Fruit fly (Drosophila melanogaster) whole organism, embryonic: ENCODE measurements around the gene CG4467.

Source experiments
- Asciz ChIP-seq: fragments of 200-800 bp; sonication (Bioruptor generic); optimal IDR thresholded peaks from 2 replicates; lab custom pipeline; 2017; ENCODE audit warnings: missing biosample characterization, mild to moderate bottlenecking, missing genetic modification characterization, missing genetic modification reagents
- BtbVII ChIP-seq: fragments of 200-800 bp; sonication (Bioruptor generic); optimal IDR thresholded peaks from 3 replicates; lab custom pipeline; 2017; ENCODE audit warnings: missing biosample characterization, mild to moderate bottlenecking, missing genetic modification characterization
- Bteb2 ChIP-seq: fragments of 200-800 bp; sonication (Bioruptor generic); optimal IDR thresholded peaks from 2 replicates; lab custom pipeline; 2016; ENCODE audit warnings: missing biosample characterization, missing genetic modification characterization
- CG11504 ChIP-seq: fragments of 200-800 bp; sonication (Bioruptor generic); optimal IDR thresholded peaks from 3 replicates; lab custom pipeline; 2019; ENCODE audit warnings: missing biosample characterization, mild to moderate bottlenecking, missing genetic modification characterization, moderate library complexity
- CG12769 ChIP-seq: fragments of 200-800 bp; sonication (Bioruptor generic); optimal IDR thresholded peaks from 2 replicates; lab custom pipeline; 2019; ENCODE audit warnings: missing biosample characterization, mild to moderate bottlenecking, missing genetic modification characterization, moderate library complexity
- CG13296 ChIP-seq: fragments of 200-800 bp; sonication (Bioruptor generic); optimal IDR thresholded peaks from 3 replicates; lab custom pipeline; 2018; ENCODE audit warnings: missing biosample characterization, mild to moderate bottlenecking, missing genetic modification characterization
- CG15514 ChIP-seq: fragments of 200-800 bp; sonication (Bioruptor generic); optimal IDR thresholded peaks from 3 replicates; lab custom pipeline; 2017; ENCODE audit warnings: missing biosample characterization, missing genetic modification characterization, mild to moderate bottlenecking, moderate library complexity, missing genetic modification reagents
- CG15696 ChIP-seq: fragments of 200-800 bp; sonication (Bioruptor generic); optimal IDR thresholded peaks from 2 replicates; lab custom pipeline; 2019; ENCODE audit warnings: missing biosample characterization, mild to moderate bottlenecking, missing genetic modification characterization, moderate library complexity
- CG1602 ChIP-seq: fragments of 200-800 bp; sonication (Bioruptor generic); optimal IDR thresholded peaks from 3 replicates; lab custom pipeline; 2016; ENCODE audit warnings: missing biosample characterization, missing genetic modification characterization
- CG1792 ChIP-seq: fragments of 200-800 bp; sonication (Bioruptor generic); optimal IDR thresholded peaks from 2 replicates; lab custom pipeline; 2016; ENCODE audit warnings: missing biosample characterization, missing genetic modification characterization
- CG2678 ChIP-seq: fragments of 200-800 bp; sonication (Bioruptor generic); optimal IDR thresholded peaks from 3 replicates; lab custom pipeline; 2019; ENCODE audit warnings: missing biosample characterization, mild to moderate bottlenecking, missing genetic modification characterization, moderate library complexity
- CG3995 ChIP-seq: fragments of 200-800 bp; sonication (Bioruptor generic); optimal IDR thresholded peaks from 3 replicates; lab custom pipeline; 2016; ENCODE audit warnings: missing biosample characterization, missing genetic modification characterization
- CG4424 ChIP-seq: fragments of 200-800 bp; sonication (Bioruptor generic); optimal IDR thresholded peaks from 3 replicates; lab custom pipeline; 2016; ENCODE audit warnings: missing biosample characterization, missing genetic modification characterization
- CG4617 ChIP-seq: fragments of 200-800 bp; sonication (Bioruptor generic); optimal IDR thresholded peaks from 3 replicates; lab custom pipeline; 2016; ENCODE audit warnings: missing biosample characterization, missing genetic modification characterization, borderline replicate concordance
- CG5180 ChIP-seq: fragments of 200-800 bp; sonication (Bioruptor generic); optimal IDR thresholded peaks from 3 replicates; lab custom pipeline; 2017; ENCODE audit warnings: missing biosample characterization, missing genetic modification characterization, mild to moderate bottlenecking, moderate library complexity, missing genetic modification reagents
- CG8281 ChIP-seq: fragments of 200-800 bp; sonication (Bioruptor generic); optimal IDR thresholded peaks from 2 replicates; lab custom pipeline; 2018; ENCODE audit warnings: missing biosample characterization, mild to moderate bottlenecking, missing genetic modification characterization, moderate library complexity
- CG8359 ChIP-seq: fragments of 200-800 bp; sonication (Bioruptor generic); optimal IDR thresholded peaks from 2 replicates; lab custom pipeline; 2017; ENCODE audit warnings: missing biosample characterization, mild to moderate bottlenecking, missing genetic modification characterization, borderline replicate concordance
- CG9437 ChIP-seq: fragments of 200-800 bp; sonication (Bioruptor generic); optimal IDR thresholded peaks from 2 replicates; lab custom pipeline; 2018; ENCODE audit warnings: missing biosample characterization, mild to moderate bottlenecking, missing genetic modification characterization
- CG9727 ChIP-seq: fragments of 200-800 bp; sonication (Bioruptor generic); optimal IDR thresholded peaks from 3 replicates; lab custom pipeline; 2017; ENCODE audit warnings: missing biosample characterization, mild to moderate bottlenecking, missing genetic modification characterization
- CkIIα-i1 ChIP-seq: fragments of 200-800 bp; sonication (Bioruptor generic); IDR thresholded peaks from 2 replicates; pipeline ENCODE4 v1.3.6; 2022; ENCODE audit warnings: missing biosample characterization, missing genetic modification characterization
- D19B ChIP-seq: fragments of 200-800 bp; sonication (Bioruptor generic); optimal IDR thresholded peaks from 2 replicates; lab custom pipeline; 2017; ENCODE audit warnings: missing biosample characterization, mild to moderate bottlenecking, missing genetic modification characterization
- Eip74EF ChIP-seq, 2 experiments: fragments of 200-800 bp in 1 of 2; fragments of >200 bp in 1 of 2; sonication (Bioruptor generic) in 1 of 2; optimal IDR thresholded peaks; 2 replicates each; lab custom pipeline; 2017 to 2019; ENCODE audit warnings: missing biosample characterization in 2 of 2, missing genetic modification characterization in 2 of 2, mild to moderate bottlenecking in 1 of 2, moderate library complexity in 1 of 2
- Ets65A ChIP-seq: fragments of 200-800 bp; sonication (Bioruptor generic); peaks from one replicate; lab custom pipeline; 2016; ENCODE audit warnings: missing biosample characterization, missing genetic modification characterization
- Fer3 ChIP-seq: fragments of 200-800 bp; sonication (Bioruptor generic); optimal IDR thresholded peaks from 2 replicates; lab custom pipeline; 2018; ENCODE audit warnings: missing biosample characterization, mild to moderate bottlenecking, missing genetic modification characterization, moderate library complexity
- Med ChIP-seq: fragments of 200-800 bp; sonication (Bioruptor generic); peaks from one replicate; lab custom pipeline; 2016; ENCODE audit warnings: missing biosample characterization, missing genetic modification characterization, mild to moderate bottlenecking, inconsistent platforms, moderate library complexity
- Mes4 ChIP-seq: fragments of 200-800 bp; sonication (Bioruptor generic); optimal IDR thresholded peaks from 2 replicates; lab custom pipeline; 2016; ENCODE audit warnings: missing biosample characterization, missing genetic modification characterization
- Oaz ChIP-seq: fragments of 200-800 bp; sonication (Bioruptor generic); IDR thresholded peaks from 2 replicates; pipeline ENCODE4 v1.3.6; 2022; ENCODE audit warnings: missing biosample characterization, missing genetic modification characterization
- Pdp1 ChIP-seq, 2 experiments: fragments of 200-800 bp; sonication (Bioruptor generic); optimal IDR thresholded peaks; 3 replicates each; lab custom pipeline; 2016; ENCODE audit warnings: missing biosample characterization in 2 of 2, missing genetic modification characterization in 2 of 2, mild to moderate bottlenecking in 1 of 2, moderate library complexity in 1 of 2
- Six4 ChIP-seq: fragments of 200-800 bp; sonication (Bioruptor generic); optimal IDR thresholded peaks from 2 replicates; lab custom pipeline; 2016; ENCODE audit warnings: missing biosample characterization, missing genetic modification characterization
- Sox100B ChIP-seq: fragments of 200-800 bp; sonication (Bioruptor generic); optimal IDR thresholded peaks from 3 replicates; lab custom pipeline; 2018; ENCODE audit warnings: missing biosample characterization, mild to moderate bottlenecking, missing genetic modification characterization
- Spps ChIP-seq: fragments of 200-800 bp; sonication (Bioruptor generic); optimal IDR thresholded peaks from 2 replicates; lab custom pipeline; 2018; ENCODE audit warnings: missing biosample characterization, mild to moderate bottlenecking, missing genetic modification characterization
- ap ChIP-seq: fragments of 200-800 bp; sonication (Bioruptor generic); IDR thresholded peaks from 2 replicates; pipeline ENCODE4 v1.3.6; 2022; ENCODE audit warnings: missing biosample characterization, missing genetic modification characterization
- crc ChIP-seq: fragments of 200-800 bp; sonication (Bioruptor generic); optimal IDR thresholded peaks from 2 replicates; lab custom pipeline; 2016; ENCODE audit warnings: missing biosample characterization, missing genetic modification characterization
- dmrt99B ChIP-seq: fragments of 200-800 bp; sonication (Bioruptor generic); optimal IDR thresholded peaks from 2 replicates; lab custom pipeline; 2018; ENCODE audit warnings: missing biosample characterization, mild to moderate bottlenecking, missing genetic modification characterization, moderate library complexity
- ewg ChIP-seq: fragments of 200-800 bp; sonication (Bioruptor generic); optimal IDR thresholded peaks from 3 replicates; lab custom pipeline; 2017; ENCODE audit warnings: mild to moderate bottlenecking, missing biosample characterization, missing genetic modification reagents, missing genetic modification characterization
- fd96Cb ChIP-seq: fragments of 200-800 bp; sonication (Bioruptor generic); optimal IDR thresholded peaks from 2 replicates; lab custom pipeline; 2018; ENCODE audit warnings: missing biosample characterization, mild to moderate bottlenecking, missing genetic modification characterization, moderate library complexity
- grn ChIP-seq: fragments of 200-800 bp; sonication (Bioruptor generic); optimal IDR thresholded peaks from 3 replicates; lab custom pipeline; 2017; ENCODE audit warnings: missing biosample characterization, missing genetic modification characterization
- gsb-n ChIP-seq: fragments of 200-800 bp; sonication (Bioruptor generic); optimal IDR thresholded peaks from 3 replicates; lab custom pipeline; 2018; ENCODE audit warnings: missing biosample characterization, mild to moderate bottlenecking, missing genetic modification characterization
- jing ChIP-seq: fragments of 200-800 bp; sonication (Bioruptor generic); optimal IDR thresholded peaks from 2 replicates; lab custom pipeline; 2018; ENCODE audit warnings: missing biosample characterization, mild to moderate bottlenecking, missing genetic modification characterization
- kay ChIP-seq: fragments of 200-800 bp; sonication (Bioruptor generic); optimal IDR thresholded peaks from 2 replicates; lab custom pipeline; 2016; ENCODE audit warnings: missing biosample characterization, missing genetic modification characterization
- lmd ChIP-seq: fragments of 200-800 bp; sonication (Bioruptor generic); IDR thresholded peaks from 2 replicates; pipeline ENCODE4 v1.3.6; 2022; ENCODE audit warnings: missing biosample characterization, missing genetic modification characterization
- pfk ChIP-seq: fragments of 200-800 bp; sonication (Bioruptor generic); optimal IDR thresholded peaks from 2 replicates; lab custom pipeline; 2018; ENCODE audit warnings: missing biosample characterization, mild to moderate bottlenecking, missing genetic modification characterization, moderate library complexity
- schlank ChIP-seq: fragments of 200-800 bp; sonication (Bioruptor generic); optimal IDR thresholded peaks from 2 replicates; lab custom pipeline; 2018; ENCODE audit warnings: missing biosample characterization, mild to moderate bottlenecking, missing genetic modification characterization
- sens ChIP-seq: fragments of 200-800 bp; sonication (Bioruptor generic); peaks from one replicate; lab custom pipeline; 2016; ENCODE audit warnings: missing biosample characterization, missing genetic modification characterization
- tap ChIP-seq: fragments of 200-800 bp; optimal IDR thresholded peaks from 3 replicates; lab custom pipeline; 2019; ENCODE audit warnings: missing biosample characterization, mild to moderate bottlenecking, missing genetic modification characterization, moderate library complexity
- tll ChIP-seq, 2 experiments: fragments of 200-800 bp in 1 of 2; fragments of >200 bp in 1 of 2; sonication (Bioruptor generic) in 1 of 2; optimal IDR thresholded peaks; 2 replicates each; lab custom pipeline; 2017 to 2019; ENCODE audit warnings: missing biosample characterization in 2 of 2, missing genetic modification characterization in 2 of 2, mild to moderate bottlenecking in 1 of 2, moderate library complexity in 1 of 2

CG4467 gene

DNA sequence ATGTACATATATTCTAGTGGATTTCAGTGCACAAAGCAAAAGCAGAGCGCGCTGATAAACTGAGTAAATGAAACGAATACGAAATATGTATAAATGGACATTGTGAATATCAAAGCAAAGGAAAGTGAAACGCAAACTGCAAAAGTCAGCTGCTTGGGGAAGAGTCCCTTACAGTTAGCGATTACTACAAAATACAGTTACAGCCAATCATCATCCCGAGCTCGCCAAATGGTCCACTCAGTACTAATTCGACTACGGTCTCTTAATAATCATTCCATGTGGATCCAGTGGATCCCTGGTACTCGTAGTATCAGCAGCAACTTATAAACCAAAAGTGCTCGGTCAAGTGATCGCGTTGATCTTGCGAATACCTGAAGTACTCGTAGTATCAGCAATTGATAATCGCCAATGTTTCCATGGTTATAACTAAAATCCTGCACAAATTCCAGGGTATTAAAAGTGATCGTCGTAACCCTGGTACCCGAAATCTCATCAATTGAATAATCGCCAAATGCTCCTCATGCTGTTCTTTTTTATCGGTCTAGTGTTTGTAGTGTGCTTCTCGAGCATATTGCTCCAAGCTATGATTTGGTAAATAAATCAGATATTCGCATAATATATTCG is 66.9 kb downstream of the CG4467 start (continued):
- no peak for TF ChIP-seq CG8359
- TF ChIP-seq crc (GFP tag; lab: Kevin White, UChicago): no peak
- TF ChIP-seq Six4 (GFP tag; lab: Kevin White, UChicago): no peak
- peak; percentile 22 for TF ChIP-seq Ets65A (GFP tag; lab: Kevin White, UChicago)
- TF ChIP-seq Oaz (GFP tag; lab: Robert Waterston, UW): no peak
- TF ChIP-seq CG3995: no peak
- TF ChIP-seq jing (GFP tag; lab: Kevin White, UChicago): no peak
- no peak for TF ChIP-seq Mes4 (GFP tag; lab: Kevin White, UChicago)
- TF ChIP-seq CG4617 (GFP tag; lab: Kevin White, UChicago): no peak
- TF ChIP-seq Med (GFP tag; lab: Kevin White, UChicago): peak; percentile 2

DNA sequence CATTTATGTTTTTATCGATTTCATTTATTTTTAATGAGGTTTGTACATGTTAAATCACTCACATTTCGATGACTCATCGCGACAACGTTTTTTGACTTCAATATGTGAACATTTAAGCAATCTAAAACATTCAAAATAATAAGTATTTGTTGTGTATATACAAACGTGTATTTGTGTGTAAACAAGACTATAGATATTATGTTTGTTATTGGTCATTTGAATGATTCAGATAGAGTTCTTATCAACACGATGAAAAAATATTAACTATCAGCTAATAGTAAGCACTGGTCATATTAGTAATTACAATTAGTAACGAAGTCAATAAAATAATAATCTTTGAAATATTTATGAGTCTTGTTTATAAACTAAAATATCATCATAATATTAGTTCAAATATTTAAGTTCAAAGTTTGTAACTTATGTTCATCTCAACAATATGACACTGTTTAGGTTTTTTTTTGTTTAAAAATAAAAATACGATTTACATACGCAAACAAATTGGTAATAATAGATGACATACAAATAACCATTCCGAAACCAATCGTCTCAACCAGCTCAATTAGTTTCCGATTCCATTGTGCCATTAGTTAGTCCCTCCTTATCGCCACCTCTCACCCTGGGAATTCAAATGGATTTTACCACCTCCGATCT is 67.6 kb downstream of the CG4467 start:
- TF ChIP-seq CG1792 (GFP tag; lab: Kevin White, UChicago) (peak; percentile 60), D19B (GFP tag; lab: Kevin White, UChicago) (peak; percentile 57), grn (GFP tag; lab: Kevin White, UChicago) (peak; percentile 16), tll (GFP tag; optimal IDR thresholded peaks at IDR 0.05; lab: Kevin White, UChicago) (no peak), CG1602 (GFP tag; lab: Kevin White, UChicago) (no peak), schlank (tag; lab: Kevin White, UChicago) (no peak), CG9437 (GFP tag; lab: Kevin White, UChicago) (no peak), Spps (tag; lab: Kevin White, UChicago) (peak; percentile 41), CG4424 (GFP tag; lab: Kevin White, UChicago) (peak; percentile 18), ewg (GFP tag; lab: Kevin White, UChicago) (no peak), kay (peak; percentile 19), Fer3 (tag; lab: Kevin White, UChicago) (peak; percentile 49), Sox100B (GFP tag; lab: Kevin White, UChicago) (peak; percentile 15), lmd (GFP tag; lab: Robert Waterston, UW) (no peak), pfk (GFP tag; lab: Kevin White, UChicago) (no peak), gsb-n (tag; lab: Kevin White, UChicago) (peak; percentile 6), Pdp1 (GFP tag; optimal IDR thresholded peaks at IDR 0.05; lab: Kevin White, UChicago) (peak in 1 of 2 experiments; percentile 18), CG5180 (GFP tag; lab: Kevin White, UChicago) (peak; percentile 22), CG13296 (GFP tag; lab: Kevin White, UChicago) (peak; percentile 27), CG12769 (tag; lab: Kevin White, UChicago) (no peak), CkIIα-i1 (GFP tag; lab: Robert Waterston, UW) (no peak), dmrt99B (tag; lab: Kevin White, UChicago) (peak; percentile 17), Asciz (GFP tag; lab: Kevin White, UChicago) (peak; percentile 82), tap (peak; percentile 38), fd96Cb (tag; lab: Kevin White, UChicago) (peak; percentile 31), CG15696 (tag; lab: Kevin White, UChicago) (peak; percentile 14), CG8281 (peak; percentile 37), BtbVII (GFP tag; lab: Kevin White, UChicago) (peak; percentile 21), Med (GFP tag; lab: Kevin White, UChicago) (peak; percentile 44), sens (GFP tag; lab: Kevin White, UChicago) (peak; percentile 77), CG2678 (tag; lab: Kevin White, UChicago) (peak; percentile 77), CG9727 (GFP tag; lab: Kevin White, UChicago) (peak; percentile 24), ap (GFP tag; lab: Robert Waterston, UW) (no peak), CG11504 (tag; lab: Kevin White, UChicago) (peak; percentile 60), CG15514 (GFP tag; lab: Kevin White, UChicago) (peak; percentile 31), Eip74EF (GFP tag; optimal IDR thresholded peaks at IDR 0.05; lab: Kevin White, UChicago) (peak in 1 of 2 experiments; percentile 33), Six4 (GFP tag; lab: Kevin White, UChicago) (peak; percentile 20), Bteb2 (GFP tag; lab: Kevin White, UChicago) (no peak)
